Worm (Caenorhabditis elegans) whole organism, early embryonic: ENCODE data around the gene B0310.1.

ENCODE experiments used
- F13C5.2 ChIP-seq: sonication (generic microtip); optimal IDR thresholded peaks from 2 replicates; lab custom pipeline; 2017; ENCODE audit warnings: mild to moderate bottlenecking, missing genetic modification characterization, inconsistent platforms, missing compliant biosample characterization
- ets-7 ChIP-seq: sonication (generic microtip); optimal IDR thresholded peaks from 2 replicates; lab custom pipeline; 2016; ENCODE audit warnings: missing genotype, missing genetic modification characterization, missing compliant biosample characterization
- flt-1 ChIP-seq: fragments of 200-800 bp; sonication (Bioruptor generic); IDR thresholded peaks from 2 replicates; pipeline ENCODE4 v1.3.6; 2022; ENCODE audit warnings: missing genetic modification characterization, missing compliant biosample characterization
- scrt-1 ChIP-seq: fragments of 200-800 bp; sonication (Bioruptor generic); IDR thresholded peaks from 2 replicates; pipeline ENCODE4 v1.3.6; 2022; ENCODE audit warnings: missing genetic modification characterization, missing compliant biosample characterization
- tbx-37 ChIP-seq: fragments of 200-800 bp; sonication (Bioruptor generic); conservative IDR thresholded peaks from 2 replicates; pipeline ENCODE4 v1.3.6; 2022; ENCODE audit warnings: missing genetic modification reagents, missing genetic modification characterization, missing compliant biosample characterization
- tra-4 ChIP-seq: sonication (generic microtip); optimal IDR thresholded peaks from 2 replicates; lab custom pipeline; 2017; ENCODE audit warnings: missing genetic modification characterization, missing compliant biosample characterization

DNA sequence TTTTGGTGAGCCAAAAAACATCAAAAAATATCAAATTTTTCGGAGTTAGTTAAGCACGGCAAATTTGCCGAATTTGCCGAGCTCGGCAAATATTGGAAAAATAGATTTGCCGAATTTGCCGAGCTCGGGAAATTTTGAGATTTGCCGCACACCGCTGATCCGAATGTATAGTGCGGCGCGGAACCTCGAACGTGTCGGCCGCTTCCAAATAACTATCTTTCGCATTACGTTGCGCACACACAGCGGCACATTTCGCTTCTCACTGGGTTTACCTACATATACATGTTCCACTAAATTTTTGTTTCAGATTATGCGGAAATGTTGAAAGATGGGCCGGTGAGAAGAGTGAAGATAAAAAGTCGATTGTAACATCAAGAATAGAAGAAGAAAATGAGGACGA is 3.8 kb downstream of the B0310.1 start:
- TF ChIP-seq tbx-37 = no peak
- no peak for TF ChIP-seq tra-4
- TF ChIP-seq F13C5.2 (tag; lab: Kevin White, UChicago) = no peak
- no peak for TF ChIP-seq scrt-1 (GFP tag; lab: Robert Waterston, UW)
- no peak for TF ChIP-seq ets-7 (tag; lab: Kevin White, UChicago)
- no peak for TF ChIP-seq flt-1
